Fruit fly (Drosophila melanogaster): Measurements from ENCODE around the gene CG32107.

Gene CG32107

DNA sequence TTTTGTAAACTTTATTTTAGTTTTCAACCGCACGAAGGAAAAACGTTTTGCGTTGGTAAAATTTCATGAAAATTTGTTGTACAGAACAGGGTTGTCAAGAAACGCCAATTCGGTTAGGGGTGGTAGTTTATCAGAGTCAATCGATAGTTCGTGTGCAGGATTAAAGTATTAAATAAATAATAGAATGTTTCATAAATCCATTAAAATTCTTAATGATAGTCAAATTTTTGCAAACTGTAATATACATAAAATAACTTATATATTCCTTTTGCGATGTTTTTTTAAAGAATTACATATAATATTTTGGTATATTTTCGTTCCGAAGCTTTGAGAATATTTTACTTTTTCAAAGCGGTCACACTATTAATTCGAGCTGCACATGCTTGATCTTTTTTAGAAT lies 47.2 kb downstream of the CG32107 start, which contains the start of the genes Sf3a2 and CG42588 (continued):
- no peak for TF ChIP-seq Bteb2 (GFP tag; optimal IDR thresholded peaks at IDR 0.05)
- TF ChIP-seq CG7786 (GFP tag; optimal IDR thresholded peaks at IDR 0.05) = peak; percentile 2
- TF ChIP-seq unc-4 (GFP tag; IDR thresholded peaks at IDR 0.05; ENCODE audit: partially characterized antibody) = peak; percentile 83
- TF ChIP-seq kni (GFP tag; optimal IDR thresholded peaks at IDR 0.05) = no peak
- no peak; the same call in 1 of the 2 replicates for TF ChIP-seq ssp (GFP tag; IDR thresholded peaks at IDR 0.05)
- TF ChIP-seq sim (GFP tag; IDR thresholded peaks at IDR 0.05) = no peak
- no peak for TF ChIP-seq tll (GFP tag; optimal IDR thresholded peaks at IDR 0.05)
- TF ChIP-seq Rfx (GFP tag; IDR thresholded peaks at IDR 0.05) = peak; percentile 77; the same call in 1 of the 2 replicates
- TF ChIP-seq CG6791 (GFP tag; IDR thresholded peaks at IDR 0.05; ENCODE audit: partially characterized antibody) = no peak; the same call in 1 of the 3 replicates
- TF ChIP-seq psq (GFP tag; optimal IDR thresholded peaks at IDR 0.05) = peak; percentile 58
- peak; percentile 29 for TF ChIP-seq Six4 (GFP tag; optimal IDR thresholded peaks at IDR 0.05)
- TF ChIP-seq CTCF (GFP tag; optimal IDR thresholded peaks at IDR 0.05) = no peak
- no peak for TF ChIP-seq CG10543 (GFP tag; optimal IDR thresholded peaks at IDR 0.05)
- peak; percentile 60 for TF ChIP-seq klu (GFP tag; IDR thresholded peaks at IDR 0.05)
- TF ChIP-seq CG32767 (GFP tag; IDR thresholded peaks at IDR 0.05) = peak; percentile 63
- peak; percentile 89 for TF ChIP-seq Scr (GFP tag; IDR thresholded peaks at IDR 0.05; ENCODE audit: partially characterized antibody)
- TF ChIP-seq trh (GFP tag; optimal IDR thresholded peaks at IDR 0.05) = no peak
- TF ChIP-seq Fer2 (tag; optimal IDR thresholded peaks at IDR 0.05) = peak; percentile 41
- TF ChIP-seq Ptx1 (GFP tag; IDR thresholded peaks at IDR 0.05) = peak; percentile 85
- no peak for TF ChIP-seq CG10462 (GFP tag; optimal IDR thresholded peaks at IDR 0.05)
- TF ChIP-seq grau (tag; optimal IDR thresholded peaks at IDR 0.05) = peak; percentile 76
- peak; percentile 64 for TF ChIP-seq pho (GFP tag; optimal IDR thresholded peaks at IDR 0.05)
- no peak for TF ChIP-seq disco-r (GFP tag; optimal IDR thresholded peaks at IDR 0.05)
- peak; percentile 38; the same call in 1 of the 2 replicates for TF ChIP-seq Adf1 (GFP tag; IDR thresholded peaks at IDR 0.05)
- TF ChIP-seq Nf-YC (tag; optimal IDR thresholded peaks at IDR 0.05) = no peak
- TF ChIP-seq CG11093 (GFP tag; IDR thresholded peaks at IDR 0.05) = no peak
- peak; percentile 58 for TF ChIP-seq Abd-B (GFP tag; optimal IDR thresholded peaks at IDR 0.05)
- TF ChIP-seq ac (GFP tag; optimal IDR thresholded peaks at IDR 0.05) = no peak
- TF ChIP-seq tin (GFP tag; optimal IDR thresholded peaks at IDR 0.05) = peak; percentile 74
- peak; percentile 76; the same call in 1 of the 2 replicates for TF ChIP-seq Atf6 (GFP tag; IDR thresholded peaks at IDR 0.05)
- TF ChIP-seq CG43689 (GFP tag; IDR thresholded peaks at IDR 0.05) = no peak
- no peak for TF ChIP-seq tup (GFP tag; optimal IDR thresholded peaks at IDR 0.05)
- TF ChIP-seq Hr3 (GFP tag; optimal IDR thresholded peaks at IDR 0.05) = peak; percentile 67
- TF ChIP-seq mam (GFP tag; optimal IDR thresholded peaks at IDR 0.05) = peak; percentile 74
- no peak for TF ChIP-seq prd (optimal IDR thresholded peaks at IDR 0.05)
- TF ChIP-seq prd (GFP tag; IDR thresholded peaks at IDR 0.05) = peak; percentile 83; the same call in 2 of the 3 replicates
- TF ChIP-seq amos (GFP tag; IDR thresholded peaks at IDR 0.05; ENCODE audit: partially characterized antibody) = peak; percentile 83
- TF ChIP-seq NC2β (GFP tag; optimal IDR thresholded peaks at IDR 0.05) = no peak
- no peak for TF ChIP-seq Atf3 (GFP tag; optimal IDR thresholded peaks at IDR 0.05)
- peak; percentile 63; the same call in 1 of the 3 replicates for TF ChIP-seq ken (GFP tag; IDR thresholded peaks at IDR 0.05)
- peak; percentile 84; the same call in 2 of the 3 replicates for TF ChIP-seq Aef1 (GFP tag; IDR thresholded peaks at IDR 0.05)
- TF ChIP-seq da (GFP tag; optimal IDR thresholded peaks at IDR 0.05) = no peak
- TF ChIP-seq CG6683 (GFP tag; optimal IDR thresholded peaks at IDR 0.05) = no peak
- TF ChIP-seq CG18599 (GFP tag; optimal IDR thresholded peaks at IDR 0.05) = no peak
- no peak for TF ChIP-seq bowl (GFP tag; IDR thresholded peaks at IDR 0.05)
- TF ChIP-seq Dad (GFP tag; optimal IDR thresholded peaks at IDR 0.05) = peak; percentile 45
- peak; percentile 49 for TF ChIP-seq Meics (GFP tag; optimal IDR thresholded peaks at IDR 0.05)
- TF ChIP-seq shn (GFP tag; optimal IDR thresholded peaks at IDR 0.05) = peak; percentile 5
- peak; percentile 49 for TF ChIP-seq bab2 (GFP tag; optimal IDR thresholded peaks at IDR 0.05)
- TF ChIP-seq schlank (tag; optimal IDR thresholded peaks at IDR 0.05) = no peak
- peak; percentile 80 for TF ChIP-seq lilli (GFP tag; optimal IDR thresholded peaks at IDR 0.05)
- peak; percentile 60; the same call in 1 of the 2 replicates for TF ChIP-seq HLH3B (GFP tag; IDR thresholded peaks at IDR 0.05)
